Worm (Caenorhabditis elegans) whole organism, L1 larva: Measurements from ENCODE around the gene sec-22.

ENCODE experiments used
- C16A3.4 ChIP-seq: fragments of 150-350 bp; optimal IDR thresholded peaks from 2 replicates; lab custom pipeline; 2014; ENCODE audit warnings: missing biosample characterization, missing genetic modification characterization
- C34B4.2 ChIP-seq: sonication (generic microtip); optimal IDR thresholded peaks from 2 replicates; lab custom pipeline; 2017; ENCODE audit warnings: mild to moderate bottlenecking, missing genetic modification characterization, missing compliant biosample characterization
- aha-1 ChIP-seq: fragments of 150-350 bp; optimal IDR thresholded peaks from 2 replicates; lab custom pipeline; 2014; ENCODE audit warnings: missing biosample characterization, missing genetic modification characterization
- aly-2 ChIP-seq: fragments of 150-350 bp; optimal IDR thresholded peaks from 2 replicates; lab custom pipeline; 2014; ENCODE audit warnings: missing biosample characterization, missing genetic modification characterization
- ama-1 ChIP-seq: fragments of 150-350 bp; optimal IDR thresholded peaks from 2 replicates; lab custom pipeline; 2014
- blmp-1 ChIP-seq: fragments of 150-350 bp; optimal IDR thresholded peaks from 2 replicates; lab custom pipeline; 2014; ENCODE audit warnings: missing biosample characterization, missing genetic modification characterization
- ces-1 ChIP-seq: fragments of 150-350 bp; optimal IDR thresholded peaks from 2 replicates; lab custom pipeline; 2014; ENCODE audit warnings: missing biosample characterization, missing genetic modification reagents, missing genetic modification characterization
- dsc-1 ChIP-seq: sonication (generic microtip); optimal IDR thresholded peaks from 2 replicates; lab custom pipeline; 2016; ENCODE audit warnings: mild to moderate bottlenecking, missing genetic modification characterization, missing compliant biosample characterization
- efl-3 ChIP-seq: fragments of 200-800 bp; sonication (Bioruptor generic); optimal IDR thresholded peaks from 2 replicates; lab custom pipeline; 2018; ENCODE audit warnings: mild to moderate bottlenecking, missing genetic modification characterization, missing compliant biosample characterization
- egl-13 ChIP-seq: sonication (generic microtip); optimal IDR thresholded peaks from 2 replicates; lab custom pipeline; 2016; ENCODE audit warnings: missing genotype, missing genetic modification reagents, missing genetic modification characterization, missing compliant biosample characterization
- egl-27 ChIP-seq, 2 experiments: fragments of 150-350 bp in 1 of 2; sonication (generic microtip); optimal IDR thresholded peaks; 3 replicates each; lab custom pipeline; 2017 to 2018; ENCODE audit warnings: missing biosample characterization in 2 of 2, missing genetic modification characterization in 2 of 2, missing genetic modification reagents in 2 of 2
- elt-3 ChIP-seq, 6 experiments: fragments of 150-350 bp in 1 of 6; sonication (generic microtip); optimal IDR thresholded peaks; 2 replicates each; lab custom pipeline; 2017 to 2018; ENCODE audit warnings: missing biosample characterization in 6 of 6, missing genetic modification characterization in 6 of 6, inconsistent platforms in 1 of 6
- fkh-10 ChIP-seq: sonication (generic microtip); optimal IDR thresholded peaks from 2 replicates; lab custom pipeline; 2017; ENCODE audit warnings: missing biosample characterization, missing genetic modification reagents, missing genetic modification characterization
- fkh-4 ChIP-seq: sonication (generic microtip); optimal IDR thresholded peaks from 2 replicates; lab custom pipeline; 2016; ENCODE audit warnings: missing compliant biosample characterization, missing genetic modification characterization, borderline replicate concordance
- fkh-8 ChIP-seq: sonication (generic microtip); optimal IDR thresholded peaks from 2 replicates; lab custom pipeline; 2016; ENCODE audit warnings: mild to moderate bottlenecking, missing genetic modification characterization, missing compliant biosample characterization
- hlh-4 ChIP-seq: sonication (generic microtip); optimal IDR thresholded peaks from 2 replicates; lab custom pipeline; 2016; ENCODE audit warnings: mild to moderate bottlenecking, missing genetic modification characterization, missing compliant biosample characterization
- lin-14 ChIP-seq: fragments of 200-800 bp; sonication (Bioruptor generic); optimal IDR thresholded peaks from 2 replicates; lab custom pipeline; 2018; ENCODE audit warnings: mild to moderate bottlenecking, missing genetic modification characterization, moderate library complexity, missing compliant biosample characterization
- lin-39 ChIP-seq: fragments of 150-350 bp; optimal IDR thresholded peaks from 2 replicates; lab custom pipeline; 2014; ENCODE audit warnings: missing biosample characterization, missing genetic modification reagents, missing genetic modification characterization
- lsy-2 ChIP-seq, 2 experiments: fragments of 150-350 bp; optimal IDR thresholded peaks; 2 replicates each; lab custom pipeline; 2014; ENCODE audit warnings: missing biosample characterization in 2 of 2, missing genetic modification characterization in 2 of 2
- mef-2 ChIP-seq: fragments of 150-350 bp; optimal IDR thresholded peaks from 2 replicates; lab custom pipeline; 2014; ENCODE audit warnings: missing biosample characterization, missing genetic modification characterization
- mep-1 ChIP-seq: fragments of 150-350 bp; optimal IDR thresholded peaks from 2 replicates; lab custom pipeline; 2014; ENCODE audit warnings: missing biosample characterization, missing genetic modification characterization
- nhr-19 ChIP-seq: fragments of 200-800 bp; sonication (Bioruptor generic); conservative IDR thresholded peaks from 2 replicates; pipeline ENCODE4 v1.3.6; 2022; ENCODE audit warnings: missing genetic modification characterization, missing compliant biosample characterization
- nhr-20 ChIP-seq: sonication (generic microtip); optimal IDR thresholded peaks from 2 replicates; lab custom pipeline; 2016; ENCODE audit warnings: mild to moderate bottlenecking, missing genetic modification characterization, missing compliant biosample characterization
- nhr-71 ChIP-seq: sonication (generic microtip); optimal IDR thresholded peaks from 2 replicates; lab custom pipeline; 2016; ENCODE audit warnings: mild to moderate bottlenecking, missing genetic modification characterization, moderate library complexity, missing compliant biosample characterization
- nhr-85 ChIP-seq: sonication (generic microtip); peaks from one replicate; lab custom pipeline; 2016; ENCODE audit warnings: missing genetic modification characterization, inconsistent platforms, missing compliant biosample characterization
- pag-3 ChIP-seq: sonication (generic microtip); optimal IDR thresholded peaks from 2 replicates; lab custom pipeline; 2017; ENCODE audit warnings: missing genetic modification characterization, mild to moderate bottlenecking, missing compliant biosample characterization, antibody characterized with exemption, borderline replicate concordance; ENCODE audit not compliant: insufficient read depth
- pax-3 ChIP-seq: fragments of 200-800 bp; sonication (Bioruptor generic); optimal IDR thresholded peaks from 2 replicates; lab custom pipeline; 2018; ENCODE audit warnings: mild to moderate bottlenecking, missing genetic modification characterization, moderate library complexity, missing compliant biosample characterization
- rnt-1 ChIP-seq: sonication (generic microtip); optimal IDR thresholded peaks from 2 replicates; lab custom pipeline; 2016; ENCODE audit warnings: mild to moderate bottlenecking, missing genetic modification characterization, moderate library complexity, missing compliant biosample characterization
- snu-23 ChIP-seq: sonication (generic microtip); optimal IDR thresholded peaks from 2 replicates; lab custom pipeline; 2016; ENCODE audit warnings: missing genetic modification characterization, missing compliant biosample characterization
- sup-37 ChIP-seq: fragments of 200-800 bp; sonication (Bioruptor generic); optimal IDR thresholded peaks from 2 replicates; lab custom pipeline; 2018; ENCODE audit warnings: mild to moderate bottlenecking, missing genetic modification characterization, missing compliant biosample characterization
- unc-130 ChIP-seq: fragments of 150-350 bp; optimal IDR thresholded peaks from 2 replicates; lab custom pipeline; 2017; ENCODE audit warnings: missing biosample characterization, missing genetic modification characterization, inconsistent platforms
- unc-86 ChIP-seq: sonication (generic microtip); optimal IDR thresholded peaks from 2 replicates; lab custom pipeline; 2016; ENCODE audit warnings: missing genetic modification characterization, missing compliant biosample characterization
- unc-98 ChIP-seq: fragments of 200-800 bp; sonication (Bioruptor generic); IDR thresholded peaks from 2 replicates; pipeline ENCODE4 v1.3.6; 2022; ENCODE audit warnings: missing genetic modification characterization, missing compliant biosample characterization
- zag-1 ChIP-seq: fragments of 150-350 bp; optimal IDR thresholded peaks from 2 replicates; lab custom pipeline; 2014; ENCODE audit warnings: missing biosample characterization, missing genetic modification characterization
- zip-4 ChIP-seq: fragments of 200-800 bp; sonication (Bioruptor generic); optimal IDR thresholded peaks from 2 replicates; lab custom pipeline; 2018; ENCODE audit warnings: mild to moderate bottlenecking, missing genetic modification characterization, moderate library complexity, missing compliant biosample characterization

sec-22 gene

DNA sequence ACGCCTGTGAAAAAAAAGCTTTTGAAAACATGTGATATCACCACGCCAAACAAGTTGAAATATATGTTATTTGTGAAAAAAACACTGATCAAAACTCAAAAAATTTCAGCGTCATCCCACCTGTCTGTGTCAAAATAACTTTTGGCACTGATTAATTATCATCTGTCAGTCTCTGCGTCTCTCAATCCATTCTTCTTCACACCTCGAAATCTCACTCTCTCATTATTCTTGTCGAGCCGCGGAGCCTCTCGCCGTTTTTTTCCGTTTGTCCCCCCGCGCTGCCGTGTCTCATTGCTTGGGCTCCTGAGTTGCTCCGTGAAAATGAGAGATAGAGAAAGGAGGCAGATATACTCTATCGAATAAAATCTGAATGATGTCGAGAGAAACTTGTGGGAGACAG, 15.7 kb downstream of the sec-22 start (continued):
- TF ChIP-seq hlh-4 (tag; lab: Kevin White, UChicago) (no peak), pag-3 (tag; lab: Kevin White, UChicago) (peak; percentile 83), efl-3 (no peak), egl-27 (tag; optimal IDR thresholded peaks at IDR 0.05; lab: Kevin White, UChicago) (no peak), ces-1 (GFP tag; lab: Kevin White, UChicago) (no peak), aly-2 (tag; lab: Kevin White, UChicago) (no peak), nhr-85 (tag; lab: Kevin White, UChicago) (no peak), sup-37 (GFP tag; lab: Kevin White, UChicago) (no peak), fkh-8 (tag; lab: Kevin White, UChicago) (peak; percentile 56), mef-2 (tag; lab: Kevin White, UChicago) (peak; percentile 30), blmp-1 (tag; lab: Kevin White, UChicago) (no peak), C16A3.4 (no peak), ama-1 (no peak)
- TF ChIP-seq, all 84 proteins: peak for 18

- TF ChIP-seq dsc-1 (tag; lab: Kevin White, UChicago) (peak; percentile 99), egl-27 (tag; optimal IDR thresholded peaks at IDR 0.05; lab: Kevin White, UChicago) (no peak), fkh-8 (tag; lab: Kevin White, UChicago) (no peak), fkh-4 (peak; percentile 94), ces-1 (GFP tag; lab: Kevin White, UChicago) (no peak), pax-3 (tag; lab: Kevin White, UChicago) (no peak), elt-3 (tag; optimal IDR thresholded peaks at IDR 0.05; lab: Kevin White, UChicago) (no peak), lin-14 (peak; percentile 20), C34B4.2 (tag; lab: Kevin White, UChicago) (no peak), rnt-1 (tag; lab: Kevin White, UChicago) (peak; percentile 28)
Observed at ce11 chrX:1052960-1053359, 17.6 kb downstream of the sec-22 start.

ce11 chrX:1053929-1054328, 18.6 kb downstream of the sec-22 start, which contains the start of gene ncs-3:
TSS of gene ncs-3 (plus strand) at chrX:1054081.
- TF ChIP-seq zag-1 (tag; lab: Kevin White, UChicago) (no peak), nhr-19 (GFP tag; lab: Robert Waterston, UW) (peak; percentile 33; the same call in 1 of the 2 replicates), nhr-71 (peak; percentile 70), nhr-20 (tag; lab: Kevin White, UChicago) (peak; percentile 17), unc-98 (GFP tag; lab: Robert Waterston, UW) (no peak), unc-130 (tag; lab: Kevin White, UChicago) (no peak), lin-14 (peak; percentile 73), ces-1 (GFP tag; lab: Kevin White, UChicago) (no peak), elt-3 (tag; optimal IDR thresholded peaks at IDR 0.05; lab: Kevin White, UChicago) (no peak), mep-1 (no peak), hlh-4 (tag; lab: Kevin White, UChicago) (no peak), snu-23 (GFP tag; lab: Kevin White, UChicago) (peak; percentile 24), zip-4 (no peak), lsy-2 (tag; optimal IDR thresholded peaks at IDR 0.05; lab: Kevin White, UChicago) (peak in 1 of 2 experiments; percentile 17), rnt-1 (tag; lab: Kevin White, UChicago) (peak; percentile 53), mef-2 (tag; lab: Kevin White, UChicago) (peak; percentile 40), lin-39 (peak; percentile 94), ama-1 (no peak), aha-1 (tag; lab: Kevin White, UChicago) (no peak), unc-86 (tag; lab: Kevin White, UChicago) (no peak)

DNA sequence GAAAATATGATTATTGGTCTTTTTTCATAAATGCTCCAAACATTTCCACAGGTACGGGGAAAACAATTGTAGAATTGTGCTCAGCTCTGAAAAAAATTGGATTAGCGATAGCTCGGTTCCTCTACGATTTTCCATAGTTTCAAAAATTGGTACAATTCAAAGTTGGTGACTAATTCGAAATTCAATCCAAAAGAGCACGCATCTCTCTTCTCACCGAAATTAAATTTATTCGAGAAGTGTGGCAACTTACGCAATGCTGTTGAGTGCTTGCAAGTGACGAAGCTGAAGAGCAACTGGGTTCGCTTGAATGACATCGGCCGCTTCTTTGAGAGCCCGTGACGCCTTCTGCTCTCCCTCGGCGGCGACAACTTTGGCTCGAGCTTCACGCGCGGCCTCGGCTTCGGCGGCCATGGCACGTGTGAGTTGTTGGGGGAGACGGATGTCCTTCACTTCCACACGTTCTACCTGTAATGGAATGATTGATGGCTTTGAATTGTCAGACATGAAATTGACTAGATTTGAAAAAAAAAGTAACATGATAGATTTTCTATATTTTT, 22.6 kb downstream of the sec-22 start:
- TF ChIP-seq fkh-10 (GFP tag; lab: Kevin White, UChicago) (peak; percentile 90), unc-86 (tag; lab: Kevin White, UChicago) (no peak), egl-13 (tag; lab: Kevin White, UChicago) (peak; percentile 2), pag-3 (tag; lab: Kevin White, UChicago) (no peak), lin-14 (peak; percentile 51), nhr-20 (tag; lab: Kevin White, UChicago) (no peak)
